Worm (Caenorhabditis elegans) whole organism, young adult: ENCODE data around the gene ZK177.9.

ENCODE experiments used
- B0019.2 ChIP-seq: fragments of 200-800 bp; sonication (Bioruptor generic); conservative IDR thresholded peaks from 2 replicates; pipeline ENCODE4 v1.3.6; 2022; ENCODE audit warnings: missing genetic modification reagents, missing genetic modification characterization, missing compliant biosample characterization
- B0336.3 ChIP-seq: fragments of 200-800 bp; sonication (Bioruptor generic); IDR thresholded peaks from 2 replicates; pipeline ENCODE4 v1.3.6; 2022; ENCODE audit warnings: missing genetic modification characterization, missing compliant biosample characterization
- C17E4.6 ChIP-seq: fragments of 200-800 bp; sonication (Bioruptor generic); IDR thresholded peaks from 2 replicates; pipeline ENCODE4 v1.3.6; 2022; ENCODE audit warnings: missing genetic modification reagents, missing genetic modification characterization, missing compliant biosample characterization
- F10E7.11 ChIP-seq: sonication (generic microtip); optimal IDR thresholded peaks from 2 replicates; lab custom pipeline; 2017; ENCODE audit warnings: mild to moderate bottlenecking, missing genetic modification characterization, moderate library complexity, missing compliant biosample characterization
- F33H1.4 ChIP-seq: fragments of 200-800 bp; sonication (Bioruptor generic); IDR thresholded peaks from 2 replicates; pipeline ENCODE4 v1.3.6; 2022; ENCODE audit warnings: missing genetic modification reagents, missing genetic modification characterization, missing compliant biosample characterization
- F57A8.1 ChIP-seq: fragments of 200-800 bp; sonication (Bioruptor generic); optimal IDR thresholded peaks from 2 replicates; lab custom pipeline; 2018; ENCODE audit warnings: mild to moderate bottlenecking, missing genetic modification characterization, moderate library complexity, missing compliant biosample characterization
- K12H6.12 ChIP-seq: fragments of 200-800 bp; sonication (Bioruptor generic); optimal IDR thresholded peaks from 2 replicates; lab custom pipeline; 2018; ENCODE audit warnings: mild to moderate bottlenecking, missing genetic modification characterization, missing compliant biosample characterization
- T07F8.4 ChIP-seq: sonication (generic microtip); optimal IDR thresholded peaks from 2 replicates; lab custom pipeline; 2016; ENCODE audit warnings: mild to moderate bottlenecking, missing genetic modification characterization, moderate library complexity, missing compliant biosample characterization
- ZK185.1 ChIP-seq: sonication (generic microtip); optimal IDR thresholded peaks from 2 replicates; lab custom pipeline; 2016; ENCODE audit warnings: mild to moderate bottlenecking, missing genetic modification characterization, missing compliant biosample characterization; ENCODE audit not compliant: poor library complexity, severe bottlenecking
- aptf-2 ChIP-seq: fragments of 200-800 bp; sonication (Bioruptor generic); conservative IDR thresholded peaks from 2 replicates; pipeline ENCODE4 v1.3.6; 2022; ENCODE audit warnings: missing genetic modification reagents, missing genetic modification characterization, missing compliant biosample characterization
- attf-5 ChIP-seq: fragments of 200-800 bp; sonication (Bioruptor generic); optimal IDR thresholded peaks from 2 replicates; lab custom pipeline; 2018; ENCODE audit warnings: mild to moderate bottlenecking, missing genetic modification characterization, missing compliant biosample characterization
- bed-1 ChIP-seq: fragments of 200-800 bp; sonication (Bioruptor generic); IDR thresholded peaks from 2 replicates; pipeline ENCODE4 v1.3.6; 2022; ENCODE audit warnings: missing genetic modification reagents, missing genetic modification characterization, missing compliant biosample characterization
- bed-2 ChIP-seq: fragments of 200-800 bp; sonication (Bioruptor generic); IDR thresholded peaks from 2 replicates; pipeline ENCODE4 v1.3.6; 2022; ENCODE audit warnings: missing genetic modification reagents, missing genetic modification characterization, missing compliant biosample characterization
- cebp-2 ChIP-seq: fragments of 200-800 bp; sonication (Bioruptor generic); IDR thresholded peaks from 2 replicates; pipeline ENCODE4 v1.3.6; 2022; ENCODE audit warnings: missing genetic modification characterization, missing compliant biosample characterization
- ceh-100 ChIP-seq: fragments of 200-800 bp; sonication (Bioruptor generic); IDR thresholded peaks from 2 replicates; pipeline ENCODE4 v1.3.6; 2022; ENCODE audit warnings: missing genetic modification reagents, missing genetic modification characterization, missing compliant biosample characterization
- ceh-58 ChIP-seq: fragments of 200-800 bp; sonication (Bioruptor generic); IDR thresholded peaks from 2 replicates; pipeline ENCODE4 v1.3.6; 2022; ENCODE audit warnings: missing genetic modification characterization, missing compliant biosample characterization
- ceh-79 ChIP-seq: sonication (generic microtip); optimal IDR thresholded peaks from 2 replicates; lab custom pipeline; 2017; ENCODE audit warnings: mild to moderate bottlenecking, missing genetic modification characterization, missing compliant biosample characterization
- ceh-91 ChIP-seq: fragments of 200-800 bp; sonication (Bioruptor generic); IDR thresholded peaks from 2 replicates; pipeline ENCODE4 v1.3.6; 2022; ENCODE audit warnings: missing genetic modification reagents, missing genetic modification characterization, missing compliant biosample characterization
- dox-1 ChIP-seq: fragments of 200-800 bp; sonication (Bioruptor generic); IDR thresholded peaks from 2 replicates; pipeline ENCODE4 v1.3.6; 2022; ENCODE audit warnings: missing genetic modification reagents, missing genetic modification characterization, missing compliant biosample characterization
- egrh-3 ChIP-seq: fragments of 200-800 bp; sonication (Bioruptor generic); IDR thresholded peaks from 2 replicates; pipeline ENCODE4 v1.3.6; 2022; ENCODE audit warnings: missing genetic modification reagents, missing genetic modification characterization, missing compliant biosample characterization
- ekl-4 ChIP-seq: fragments of 200-800 bp; sonication (Bioruptor generic); IDR thresholded peaks from 2 replicates; pipeline ENCODE4 v1.3.6; 2022; ENCODE audit warnings: missing genetic modification reagents, missing genetic modification characterization, missing compliant biosample characterization
- fkh-3 ChIP-seq: sonication (generic microtip); optimal IDR thresholded peaks from 2 replicates; lab custom pipeline; 2016; ENCODE audit warnings: mild to moderate bottlenecking, missing genetic modification characterization, missing compliant biosample characterization
- gei-17 ChIP-seq: fragments of 200-800 bp; sonication (Bioruptor generic); optimal IDR thresholded peaks from 2 replicates; lab custom pipeline; 2018; ENCODE audit warnings: mild to moderate bottlenecking, missing genetic modification characterization, missing compliant biosample characterization
- hlh-26 ChIP-seq: fragments of 200-800 bp; sonication (Bioruptor generic); conservative IDR thresholded peaks from 2 replicates; pipeline ENCODE4 v1.3.6; 2022; ENCODE audit warnings: missing genetic modification reagents, missing genetic modification characterization, missing compliant biosample characterization
- hmg-1.2 ChIP-seq: fragments of 200-800 bp; sonication (Bioruptor generic); IDR thresholded peaks from 2 replicates; pipeline ENCODE4 v1.3.6; 2022; ENCODE audit warnings: missing genetic modification reagents, missing genetic modification characterization, missing compliant biosample characterization
- hsf-1 ChIP-seq: fragments of 200-800 bp; sonication (Bioruptor generic); IDR thresholded peaks from 2 replicates; pipeline ENCODE4 v1.3.6; 2022; ENCODE audit warnings: missing genetic modification reagents, missing genetic modification characterization, missing compliant biosample characterization
- lin-35 ChIP-seq, 3 experiments: fragments of 150-350 bp in 2 of 3; sonication (generic microtip) in 1 of 3; optimal IDR thresholded peaks; 2 replicates each; lab custom pipeline; 2014 to 2018; ENCODE audit warnings: missing biosample characterization in 3 of 3, missing genetic modification characterization in 3 of 3, missing genetic modification reagents in 3 of 3
- lsl-1 ChIP-seq: fragments of 200-800 bp; sonication (Bioruptor generic); optimal IDR thresholded peaks from 2 replicates; lab custom pipeline; 2018; ENCODE audit warnings: mild to moderate bottlenecking, missing genetic modification characterization, moderate library complexity, missing compliant biosample characterization
- madf-6 ChIP-seq: fragments of 200-800 bp; sonication (Bioruptor generic); IDR thresholded peaks from 2 replicates; pipeline ENCODE4 v1.3.6; 2022; ENCODE audit warnings: missing genetic modification reagents, missing genetic modification characterization, missing compliant biosample characterization
- mel-28 ChIP-seq: sonication (generic microtip); optimal IDR thresholded peaks from 2 replicates; lab custom pipeline; 2016; ENCODE audit warnings: borderline replicate concordance, mild to moderate bottlenecking, missing genetic modification characterization, missing compliant biosample characterization
- nfya-2 ChIP-seq: fragments of 200-800 bp; sonication (Bioruptor generic); IDR thresholded peaks from 2 replicates; pipeline ENCODE4 v1.3.6; 2022; ENCODE audit warnings: missing genetic modification reagents, missing genetic modification characterization, missing compliant biosample characterization
- nhr-179 ChIP-seq: sonication (generic microtip); optimal IDR thresholded peaks from 2 replicates; lab custom pipeline; 2016; ENCODE audit warnings: mild to moderate bottlenecking, missing genetic modification characterization, missing compliant biosample characterization
- rcor-1 ChIP-seq: fragments of 200-800 bp; sonication (Bioruptor generic); IDR thresholded peaks from 2 replicates; pipeline ENCODE4 v1.3.6; 2022; ENCODE audit warnings: missing genetic modification reagents, missing genetic modification characterization, missing compliant biosample characterization
- sdz-38 ChIP-seq: sonication (generic microtip); optimal IDR thresholded peaks from 2 replicates; lab custom pipeline; 2016; ENCODE audit warnings: missing genotype, missing genetic modification characterization, missing compliant biosample characterization
- sea-2 ChIP-seq: fragments of 200-800 bp; sonication (Bioruptor generic); IDR thresholded peaks from 2 replicates; pipeline ENCODE4 v1.3.6; 2022; ENCODE audit warnings: missing genetic modification characterization, missing compliant biosample characterization
- snpc-1.1 ChIP-seq: sonication (generic microtip); optimal IDR thresholded peaks from 2 replicates; lab custom pipeline; 2017; ENCODE audit warnings: missing genetic modification characterization, mild to moderate bottlenecking, missing compliant biosample characterization, antibody characterized with exemption, moderate library complexity, missing genotype, missing genetic modification reagents; ENCODE audit not compliant: insufficient read depth
- somi-1 ChIP-seq: fragments of 200-800 bp; sonication (Bioruptor generic); optimal IDR thresholded peaks from 2 replicates; lab custom pipeline; 2018; ENCODE audit warnings: mild to moderate bottlenecking, missing genetic modification characterization, missing compliant biosample characterization
- tlf-1 ChIP-seq: fragments of 200-800 bp; sonication (Bioruptor generic); optimal IDR thresholded peaks from 2 replicates; lab custom pipeline; 2018; ENCODE audit warnings: mild to moderate bottlenecking, missing genetic modification characterization, missing compliant biosample characterization
- xnd-1 ChIP-seq: sonication (generic microtip); optimal IDR thresholded peaks from 2 replicates; lab custom pipeline; 2016; ENCODE audit warnings: missing genotype, missing genetic modification reagents, missing genetic modification characterization, missing compliant biosample characterization
- zim-3 ChIP-seq: sonication (generic microtip); optimal IDR thresholded peaks from 2 replicates; lab custom pipeline; 2017; ENCODE audit warnings: mild to moderate bottlenecking, missing genetic modification characterization, moderate library complexity, missing compliant biosample characterization
- ztf-18 ChIP-seq: sonication (generic microtip); optimal IDR thresholded peaks from 2 replicates; lab custom pipeline; 2016; ENCODE audit warnings: missing genotype, mild to moderate bottlenecking, missing genetic modification characterization, missing compliant biosample characterization

Gene ZK177.9

ce11 chrII:5521411-5521810 lies 3.9 kb upstream of the ZK177.9 start, which contains the start of gene ZK177.12 (continued):
- TF ChIP-seq F10E7.11 (tag; lab: Kevin White, UChicago) (no peak), cebp-2 (GFP tag; lab: Robert Waterston, UW) (no peak), nhr-179 (tag; lab: Kevin White, UChicago) (no peak)
- TF ChIP-seq, all 124 proteins: peak for 0

- TF ChIP-seq ZK185.1 (no peak), egrh-3 (GFP tag; lab: Robert Waterston, UW) (no peak), ceh-100 (no peak), B0019.2 (GFP tag; lab: Robert Waterston, UW) (no peak), sdz-38 (tag; lab: Kevin White, UChicago) (no peak), lsl-1 (no peak), gei-17 (no peak), sea-2 (GFP tag; lab: Robert Waterston, UW) (no peak), snpc-1.1 (tag; lab: Kevin White, UChicago) (no peak), hsf-1 (GFP tag; lab: Robert Waterston, UW) (no peak), C17E4.6 (GFP tag; lab: Robert Waterston, UW) (no peak), mel-28 (no peak), cebp-2 (GFP tag; lab: Robert Waterston, UW) (no peak), lin-35 (GFP tag; optimal IDR thresholded peaks at IDR 0.05; lab: Kevin White, UChicago) (no peak), ztf-18 (tag; lab: Kevin White, UChicago) (no peak), madf-6 (no peak), attf-5 (GFP tag; lab: Kevin White, UChicago) (no peak), bed-1 (GFP tag; lab: Robert Waterston, UW) (no peak), K12H6.12 (no peak)
Measured at ce11 chrII:5518910-5519309, 1.4 kb upstream of the ZK177.9 start, which contains the start of gene ZK177.2. TSS of gene ZK177.2 (plus strand) at chrII:5519210.

- no peak for TF ChIP-seq K12H6.12
- no peak for TF ChIP-seq cebp-2 (GFP tag; lab: Robert Waterston, UW)
- TF ChIP-seq ceh-79 (tag; lab: Kevin White, UChicago): no peak
- TF ChIP-seq rcor-1 (GFP tag; lab: Robert Waterston, UW): no peak
- TF ChIP-seq F57A8.1 (GFP tag; lab: Kevin White, UChicago): no peak
- TF ChIP-seq tlf-1: no peak
- TF ChIP-seq ekl-4 (GFP tag; lab: Robert Waterston, UW): no peak
- TF ChIP-seq zim-3 (tag; lab: Kevin White, UChicago): no peak
- TF ChIP-seq xnd-1 (tag; lab: Kevin White, UChicago): no peak
- TF ChIP-seq ceh-91 (GFP tag; lab: Robert Waterston, UW): no peak
- TF ChIP-seq somi-1: no peak
- TF ChIP-seq F10E7.11 (tag; lab: Kevin White, UChicago): no peak
- no peak for TF ChIP-seq nfya-2 (GFP tag; lab: Robert Waterston, UW)
- TF ChIP-seq sea-2 (GFP tag; lab: Robert Waterston, UW): no peak
- no peak for TF ChIP-seq aptf-2
- no peak for TF ChIP-seq B0336.3 (GFP tag; lab: Robert Waterston, UW)
- TF ChIP-seq ceh-58 (GFP tag; lab: Robert Waterston, UW): no peak
- no peak for TF ChIP-seq bed-2
Measured at ce11 chrII:5518055-5518454, 512 bp upstream of the ZK177.9 start.

- TF ChIP-seq hmg-1.2 (GFP tag; lab: Robert Waterston, UW): no peak
- TF ChIP-seq dox-1 (GFP tag; lab: Robert Waterston, UW): no peak
- no peak for TF ChIP-seq fkh-3 (tag; lab: Kevin White, UChicago)
- TF ChIP-seq sdz-38 (tag; lab: Kevin White, UChicago): no peak
- no peak for TF ChIP-seq bed-2
- TF ChIP-seq T07F8.4 (tag; lab: Kevin White, UChicago): no peak
- no peak for TF ChIP-seq F33H1.4
- TF ChIP-seq hlh-26: no peak
Measured at ce11 chrII:5515542-5515941, 2.0 kb downstream of the ZK177.9 start, which contains the start of gene ZK177.3. TSS of gene ZK177.3 (plus strand) at chrII:5515842.
